Worm (Caenorhabditis elegans) whole organism, early embryonic: ENCODE measurements around the gene nas-21.

Experiments
- B0310.2 ChIP-seq: sonication (generic microtip); optimal IDR thresholded peaks from 2 replicates; lab custom pipeline; 2016; ENCODE audit warnings: mild to moderate bottlenecking, missing genetic modification characterization, missing compliant biosample characterization
- F13C5.2 ChIP-seq: sonication (generic microtip); optimal IDR thresholded peaks from 2 replicates; lab custom pipeline; 2017; ENCODE audit warnings: mild to moderate bottlenecking, missing genetic modification characterization, inconsistent platforms, missing compliant biosample characterization
- aly-1 ChIP-seq: sonication (generic microtip); optimal IDR thresholded peaks from 2 replicates; lab custom pipeline; 2016; ENCODE audit warnings: missing genetic modification characterization, missing compliant biosample characterization
- ama-1 ChIP-seq: fragments of 150-350 bp; optimal IDR thresholded peaks from 2 replicates; lab custom pipeline; 2014
- ceh-13 ChIP-seq: fragments of 200-800 bp; sonication (Bioruptor generic); optimal IDR thresholded peaks from 2 replicates; lab custom pipeline; 2018; ENCODE audit warnings: mild to moderate bottlenecking, missing genetic modification characterization, missing compliant biosample characterization
- ceh-36 ChIP-seq: sonication (generic microtip); optimal IDR thresholded peaks from 2 replicates; lab custom pipeline; 2016; ENCODE audit warnings: missing genetic modification characterization, inconsistent platforms, missing compliant biosample characterization
- ets-7 ChIP-seq: sonication (generic microtip); optimal IDR thresholded peaks from 2 replicates; lab custom pipeline; 2016; ENCODE audit warnings: missing genotype, missing genetic modification characterization, missing compliant biosample characterization
- flt-1 ChIP-seq: fragments of 200-800 bp; sonication (Bioruptor generic); IDR thresholded peaks from 2 replicates; pipeline ENCODE4 v1.3.6; 2022; ENCODE audit warnings: missing genetic modification characterization, missing compliant biosample characterization
- hmbx-1 ChIP-seq: sonication (generic microtip); optimal IDR thresholded peaks from 2 replicates; lab custom pipeline; 2016; ENCODE audit warnings: mild to moderate bottlenecking, missing genetic modification characterization, missing compliant biosample characterization
- hmg-4 ChIP-seq: fragments of 200-800 bp; sonication (Bioruptor generic); optimal IDR thresholded peaks from 2 replicates; lab custom pipeline; 2018; ENCODE audit warnings: mild to moderate bottlenecking, missing genetic modification characterization, missing compliant biosample characterization
- hnd-1 ChIP-seq: sonication (generic microtip); optimal IDR thresholded peaks from 2 replicates; lab custom pipeline; 2016; ENCODE audit warnings: missing genetic modification characterization, missing compliant biosample characterization
- pes-1 ChIP-seq: fragments of 200-800 bp; sonication (Bioruptor generic); IDR thresholded peaks from 2 replicates; pipeline ENCODE4 v1.3.6; 2022; ENCODE audit warnings: missing genetic modification reagents, missing genetic modification characterization, missing compliant biosample characterization
- scrt-1 ChIP-seq: fragments of 200-800 bp; sonication (Bioruptor generic); IDR thresholded peaks from 2 replicates; pipeline ENCODE4 v1.3.6; 2022; ENCODE audit warnings: missing genetic modification characterization, missing compliant biosample characterization
- sea-1 ChIP-seq: fragments of 200-800 bp; sonication (Bioruptor generic); conservative IDR thresholded peaks from 2 replicates; pipeline ENCODE4 v1.3.6; 2022; ENCODE audit warnings: missing genetic modification characterization, missing compliant biosample characterization
- tbx-11 ChIP-seq: fragments of 200-800 bp; sonication (Bioruptor generic); IDR thresholded peaks from 2 replicates; pipeline ENCODE4 v1.3.6; 2022; ENCODE audit warnings: missing genetic modification characterization, missing compliant biosample characterization
- tbx-37 ChIP-seq: fragments of 200-800 bp; sonication (Bioruptor generic); conservative IDR thresholded peaks from 2 replicates; pipeline ENCODE4 v1.3.6; 2022; ENCODE audit warnings: missing genetic modification reagents, missing genetic modification characterization, missing compliant biosample characterization
- tra-4 ChIP-seq: sonication (generic microtip); optimal IDR thresholded peaks from 2 replicates; lab custom pipeline; 2017; ENCODE audit warnings: missing genetic modification characterization, missing compliant biosample characterization

Gene nas-21

ce11 chrV:11443503-11443902 lies 28.9 kb upstream of the nas-21 start, which contains the start of gene F57B7.2:
F57B7.2 (minus strand) TSS chrV:11443603.
- TF ChIP-seq hnd-1 (no peak), ets-7 (tag; lab: Kevin White, UChicago) (no peak), tra-4 (tag; lab: Kevin White, UChicago) (no peak), sea-1 (GFP tag; lab: Robert Waterston, UW) (no peak), flt-1 (GFP tag; lab: Robert Waterston, UW) (no peak), ceh-13 (GFP tag; lab: Kevin White, UChicago) (no peak), tbx-37 (GFP tag; lab: Robert Waterston, UW) (no peak), B0310.2 (tag; lab: Kevin White, UChicago) (no peak), ama-1 (lab: Kevin White, UChicago) (no peak)

ce11 chrV:11445375-11445774 lies 27.0 kb upstream of the nas-21 start:
- TF ChIP-seq F13C5.2 (tag; lab: Kevin White, UChicago) (no peak), tbx-11 (GFP tag; lab: Robert Waterston, UW) (no peak), scrt-1 (GFP tag; lab: Robert Waterston, UW) (no peak), hmg-4 (GFP tag; lab: Kevin White, UChicago) (peak; percentile 25), ets-7 (tag; lab: Kevin White, UChicago) (no peak), tbx-37 (GFP tag; lab: Robert Waterston, UW) (no peak)

ce11 chrV:11446297-11446696 lies 26.1 kb upstream of the nas-21 start, which contains the start of gene mig-17:
mig-17 (plus strand) TSS chrV:11446685.
- TF ChIP-seq tbx-11 (GFP tag; lab: Robert Waterston, UW) (no peak), hmg-4 (GFP tag; lab: Kevin White, UChicago) (no peak)

- no peak for TF ChIP-seq sea-1 (GFP tag; lab: Robert Waterston, UW)
- no peak for TF ChIP-seq hnd-1
- no peak for TF ChIP-seq ceh-36 (tag; lab: Kevin White, UChicago)
- no peak for TF ChIP-seq hmg-4 (GFP tag; lab: Kevin White, UChicago)
- no peak for TF ChIP-seq tbx-37 (GFP tag; lab: Robert Waterston, UW)
- TF ChIP-seq F13C5.2 (tag; lab: Kevin White, UChicago), result no peak
- TF ChIP-seq B0310.2 (tag; lab: Kevin White, UChicago), result no peak
- TF ChIP-seq hmbx-1 (tag; lab: Kevin White, UChicago), result no peak
- TF ChIP-seq tbx-11 (GFP tag; lab: Robert Waterston, UW), result no peak
- no peak for TF ChIP-seq scrt-1 (GFP tag; lab: Robert Waterston, UW)
- TF ChIP-seq pes-1 (GFP tag; lab: Robert Waterston, UW), result no peak
- no peak for TF ChIP-seq tra-4 (tag; lab: Kevin White, UChicago)
- no peak for TF ChIP-seq ama-1 (lab: Kevin White, UChicago)
- TF ChIP-seq aly-1 (tag; lab: Kevin White, UChicago), result no peak
- TF ChIP-seq flt-1 (GFP tag; lab: Robert Waterston, UW), result no peak
Observed at ce11 chrV:11449404-11449803, 23.0 kb upstream of the nas-21 start.

- TF ChIP-seq ets-7 (tag; lab: Kevin White, UChicago), result no peak
- TF ChIP-seq pes-1 (GFP tag; lab: Robert Waterston, UW), result no peak
- TF ChIP-seq tra-4 (tag; lab: Kevin White, UChicago), result no peak
- no peak for TF ChIP-seq F13C5.2 (tag; lab: Kevin White, UChicago)
- no peak for TF ChIP-seq ceh-36 (tag; lab: Kevin White, UChicago)
- TF ChIP-seq hmbx-1 (tag; lab: Kevin White, UChicago), result no peak
- no peak for TF ChIP-seq B0310.2 (tag; lab: Kevin White, UChicago)
- no peak for TF ChIP-seq aly-1 (tag; lab: Kevin White, UChicago)
- TF ChIP-seq tbx-37 (GFP tag; lab: Robert Waterston, UW), result no peak
- TF ChIP-seq ceh-13 (GFP tag; lab: Kevin White, UChicago), result no peak
- TF ChIP-seq sea-1 (GFP tag; lab: Robert Waterston, UW), result no peak
Observed at ce11 chrV:11450257-11450656, 22.1 kb upstream of the nas-21 start, which contains the start of gene col-156. col-156 (minus strand) TSS chrV:11450357.

ce11 chrV:11454917-11455316 lies 17.4 kb upstream of the nas-21 start:
- TF ChIP-seq F13C5.2 (tag; lab: Kevin White, UChicago) (no peak), tbx-37 (GFP tag; lab: Robert Waterston, UW) (no peak), flt-1 (GFP tag; lab: Robert Waterston, UW) (no peak), ceh-13 (GFP tag; lab: Kevin White, UChicago) (no peak), hnd-1 (no peak), ceh-36 (tag; lab: Kevin White, UChicago) (no peak), aly-1 (tag; lab: Kevin White, UChicago) (no peak)

DNA sequence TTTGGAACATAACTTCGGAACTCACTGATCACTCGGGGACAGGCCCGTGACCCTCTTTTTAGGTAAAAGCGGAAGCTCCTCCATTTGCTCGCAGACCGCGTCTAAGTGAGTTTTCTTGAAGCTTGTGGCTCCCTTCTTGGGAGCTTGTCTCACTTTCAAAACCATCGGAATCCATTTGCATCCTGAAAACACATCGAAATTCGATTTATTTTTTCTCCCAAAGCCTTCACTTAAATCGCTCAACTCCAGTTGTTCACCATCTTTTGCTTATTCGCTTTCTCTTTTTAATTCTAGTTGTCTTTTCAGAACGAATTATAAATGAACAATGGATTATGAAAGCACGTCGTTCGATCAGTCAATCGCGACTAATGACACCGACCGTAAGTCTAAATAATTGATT lies 13.1 kb upstream of the nas-21 start, which contains the start of gene T11F9.1:
Gene T11F9.1 (plus strand): TSS at position 301 of the 400 bp plus-strand sequence.
- TF ChIP-seq tbx-11 (GFP tag; lab: Robert Waterston, UW) (no peak), scrt-1 (GFP tag; lab: Robert Waterston, UW) (no peak), B0310.2 (tag; lab: Kevin White, UChicago) (no peak), F13C5.2 (tag; lab: Kevin White, UChicago) (no peak)

ce11 chrV:11462963-11463453 lies 9.4 kb upstream of the nas-21 start, which contains the start of gene zipt-16:
zipt-16 (plus strand) TSS chrV:11463013.
- TF ChIP-seq ets-7 (tag; lab: Kevin White, UChicago) (no peak), tra-4 (tag; lab: Kevin White, UChicago) (no peak), F13C5.2 (tag; lab: Kevin White, UChicago) (no peak), hnd-1 (no peak), pes-1 (GFP tag; lab: Robert Waterston, UW) (no peak), sea-1 (GFP tag; lab: Robert Waterston, UW) (no peak), hmg-4 (GFP tag; lab: Kevin White, UChicago) (no peak), hmbx-1 (tag; lab: Kevin White, UChicago) (no peak), ama-1 (lab: Kevin White, UChicago) (no peak), B0310.2 (tag; lab: Kevin White, UChicago) (no peak), tbx-37 (GFP tag; lab: Robert Waterston, UW) (no peak), tbx-11 (GFP tag; lab: Robert Waterston, UW) (no peak), scrt-1 (GFP tag; lab: Robert Waterston, UW) (no peak), flt-1 (GFP tag; lab: Robert Waterston, UW) (no peak), ceh-13 (GFP tag; lab: Kevin White, UChicago) (no peak), ceh-36 (tag; lab: Kevin White, UChicago) (no peak), aly-1 (tag; lab: Kevin White, UChicago) (no peak)
